Worm (Caenorhabditis elegans): ENCODE measurements around the gene cid-1.
A peak's percentile ranks its signal among the peaks of the same experiment; 100 is the strongest.

Gene cid-1

DNA sequence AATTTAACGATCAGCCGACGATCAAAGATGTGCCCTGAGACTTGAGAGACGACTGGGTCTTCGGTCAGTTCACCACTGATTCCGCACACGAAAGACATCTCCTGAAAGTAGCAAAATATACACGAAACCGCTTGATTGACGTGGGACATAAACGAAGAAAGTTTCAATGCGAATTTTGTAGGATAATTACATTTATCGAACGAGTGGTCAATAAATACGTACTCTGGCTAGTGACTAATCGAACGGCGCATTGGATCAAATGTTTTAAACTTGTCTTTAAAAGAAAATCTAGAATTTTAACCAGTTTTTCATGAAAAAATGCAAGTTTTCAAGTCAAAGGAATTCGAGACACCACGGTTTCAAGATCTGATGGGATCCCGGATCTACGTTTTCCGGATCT is 1.8 kb upstream of the cid-1 start, which contains the start of gene prp-19:
Gene prp-19, minus strand, starts transcription at position 101 of the 400 bp plus-strand sequence.
- no peak for TF ChIP-seq peb-1 (tag; optimal IDR thresholded peaks at IDR 0.05)
- no peak for TF ChIP-seq mab-5 (tag; optimal IDR thresholded peaks at IDR 0.05)
- no peak for TF ChIP-seq zag-1 (tag; optimal IDR thresholded peaks at IDR 0.05)
- no peak for TF ChIP-seq nhr-21 (tag; optimal IDR thresholded peaks at IDR 0.05)
- no peak for TF ChIP-seq skn-1 (tag; optimal IDR thresholded peaks at IDR 0.05)
- TF ChIP-seq mdl-1 (tag; optimal IDR thresholded peaks at IDR 0.05): no peak
- TF ChIP-seq C34F6.9 (tag; optimal IDR thresholded peaks at IDR 0.05): no peak
- no peak for TF ChIP-seq sma-3 (GFP tag; optimal IDR thresholded peaks at IDR 0.05)
- no peak for TF ChIP-seq F13H6.1 (tag; optimal IDR thresholded peaks at IDR 0.05)
- no peak for TF ChIP-seq lin-11 (tag; optimal IDR thresholded peaks at IDR 0.05)
- TF ChIP-seq ceh-16 (tag; optimal IDR thresholded peaks at IDR 0.05): no peak
- no peak for TF ChIP-seq ceh-82 (tag; optimal IDR thresholded peaks at IDR 0.05)
- TF ChIP-seq aly-2 (tag; optimal IDR thresholded peaks at IDR 0.05): no peak
- no peak for TF ChIP-seq ztf-4 (tag; optimal IDR thresholded peaks at IDR 0.05)
- no peak for TF ChIP-seq Y55F3AM.14 (GFP tag; optimal IDR thresholded peaks at IDR 0.05)
- no peak for TF ChIP-seq fos-1 (tag; optimal IDR thresholded peaks at IDR 0.05)
- TF ChIP-seq dmd-4 (tag; optimal IDR thresholded peaks at IDR 0.05): no peak
- no peak for TF ChIP-seq sem-4 (tag; optimal IDR thresholded peaks at IDR 0.05)

- TF ChIP-seq peb-1 (tag; optimal IDR thresholded peaks at IDR 0.05) (no peak), ama-1 (optimal IDR thresholded peaks at IDR 0.05) (no peak), crh-2 (tag; optimal IDR thresholded peaks at IDR 0.05) (peak; percentile 89), zag-1 (tag; optimal IDR thresholded peaks at IDR 0.05) (peak; percentile 77), nhr-129 (tag; optimal IDR thresholded peaks at IDR 0.05) (peak; percentile 89), mab-5 (tag; optimal IDR thresholded peaks at IDR 0.05) (peak; percentile 89), ceh-16 (tag; optimal IDR thresholded peaks at IDR 0.05) (peak; percentile 33), blmp-1 (tag; optimal IDR thresholded peaks at IDR 0.05; ENCODE audit: insufficient read depth) (peak; percentile 27), nhr-10 (tag; optimal IDR thresholded peaks at IDR 0.05) (peak; percentile 55), gmeb-1 (tag; optimal IDR thresholded peaks at IDR 0.05) (peak; percentile 89), Y55F3AM.14 (GFP tag; optimal IDR thresholded peaks at IDR 0.05) (peak; percentile 74), snpc-4 (tag; optimal IDR thresholded peaks at IDR 0.05) (peak; percentile 74), egl-27 (tag; optimal IDR thresholded peaks at IDR 0.05) (peak; percentile 72), mdl-1 (tag; optimal IDR thresholded peaks at IDR 0.05) (peak in 1 of 2 experiments; percentile 22), ztf-1 (GFP tag; conservative IDR thresholded peaks at IDR 0.05) (0 out of 2 replicates have a peak, but pooled peaks have one; percentile 89), dmd-4 (tag; optimal IDR thresholded peaks at IDR 0.05) (no peak), nhr-237 (tag; optimal IDR thresholded peaks at IDR 0.05) (no peak), alr-1 (tag; optimal IDR thresholded peaks at IDR 0.05) (no peak), skn-1 (tag; optimal IDR thresholded peaks at IDR 0.05) (peak; percentile 64), fos-1 (tag; optimal IDR thresholded peaks at IDR 0.05) (peak; percentile 77), F13H6.1 (tag; optimal IDR thresholded peaks at IDR 0.05) (peak; percentile 88), lin-11 (tag; optimal IDR thresholded peaks at IDR 0.05) (peak; percentile 83), nhr-25 (tag; optimal IDR thresholded peaks at IDR 0.05) (peak; percentile 87), mbf-1 (tag; optimal IDR thresholded peaks at IDR 0.05) (no peak), sma-3 (GFP tag; optimal IDR thresholded peaks at IDR 0.05) (peak; percentile 95), C34F6.9 (tag; optimal IDR thresholded peaks at IDR 0.05) (peak; percentile 94), ZK546.5 (tag; optimal IDR thresholded peaks at IDR 0.05) (no peak), nhr-6 (tag; optimal IDR thresholded peaks at IDR 0.05) (peak; percentile 74), sem-4 (tag; optimal IDR thresholded peaks at IDR 0.05) (peak; percentile 44), elt-3 (tag; optimal IDR thresholded peaks at IDR 0.05) (no peak), ceh-82 (tag; optimal IDR thresholded peaks at IDR 0.05) (peak; percentile 74), lsy-2 (tag; optimal IDR thresholded peaks at IDR 0.05) (peak; percentile 84 to 90), elt-1 (tag; optimal IDR thresholded peaks at IDR 0.05) (no peak), unc-39 (tag; optimal IDR thresholded peaks at IDR 0.05) (no peak), unc-55 (GFP tag; optimal IDR thresholded peaks at IDR 0.05) (peak; percentile 97), nhr-23 (tag; optimal IDR thresholded peaks at IDR 0.05) (no peak), sma-9 (GFP tag; optimal IDR thresholded peaks at IDR 0.05) (peak; percentile 96), sma-9 (tag; optimal IDR thresholded peaks at IDR 0.05) (no peak), lin-13 (GFP tag; optimal IDR thresholded peaks at IDR 0.05) (peak; percentile 94), nhr-21 (tag; optimal IDR thresholded peaks at IDR 0.05) (peak; percentile 72), ztf-4 (tag; optimal IDR thresholded peaks at IDR 0.05) (peak; percentile 71)
Measured at ce11 chrIII:5172470-5172869, 1.3 kb upstream of the cid-1 start, which contains the start of gene K10D2.5. Gene K10D2.5 (plus strand): TSS chrIII:5172720.

Data from whole organism, L2 larva.